Worm (Caenorhabditis elegans) whole organism, L3 larva: ENCODE measurements around the gene F15A8.1.
A peak's percentile ranks its signal among the peaks of the same experiment; 100 is the strongest.

ENCODE experiments used
- egl-27 ChIP-seq: sonication (generic microtip); optimal IDR thresholded peaks from 4 replicates; lab custom pipeline; 2017; ENCODE audit warnings: missing biosample characterization, missing genetic modification reagents, missing genetic modification characterization
- elt-1 ChIP-seq: fragments of 150-350 bp; optimal IDR thresholded peaks from 2 replicates; lab custom pipeline; 2014; ENCODE audit warnings: missing biosample characterization, missing genetic modification characterization
- fkh-10 ChIP-seq: sonication (generic microtip); optimal IDR thresholded peaks from 2 replicates; lab custom pipeline; 2017; ENCODE audit warnings: missing biosample characterization, missing genetic modification reagents, missing genetic modification characterization
- mdl-1 ChIP-seq: fragments of 150-350 bp; optimal IDR thresholded peaks from 2 replicates; lab custom pipeline; 2014; ENCODE audit warnings: missing biosample characterization, missing genetic modification characterization
- nhr-28 ChIP-seq: fragments of 150-350 bp; optimal IDR thresholded peaks from 2 replicates; lab custom pipeline; 2014; ENCODE audit warnings: missing biosample characterization, missing genetic modification characterization
- nhr-77 ChIP-seq: fragments of 150-350 bp; optimal IDR thresholded peaks from 2 replicates; lab custom pipeline; 2014; ENCODE audit warnings: missing biosample characterization, missing genetic modification characterization
- pqm-1 ChIP-seq: fragments of 150-350 bp; optimal IDR thresholded peaks from 2 replicates; lab custom pipeline; 2017; ENCODE audit warnings: missing biosample characterization, missing genetic modification characterization, inconsistent platforms
- unc-62 ChIP-seq: fragments of 150-350 bp; sonication (generic microtip); optimal IDR thresholded peaks from 4 replicates; lab custom pipeline; 2014; ENCODE audit warnings: missing biosample characterization, missing genetic modification reagents, missing genetic modification characterization

DNA sequence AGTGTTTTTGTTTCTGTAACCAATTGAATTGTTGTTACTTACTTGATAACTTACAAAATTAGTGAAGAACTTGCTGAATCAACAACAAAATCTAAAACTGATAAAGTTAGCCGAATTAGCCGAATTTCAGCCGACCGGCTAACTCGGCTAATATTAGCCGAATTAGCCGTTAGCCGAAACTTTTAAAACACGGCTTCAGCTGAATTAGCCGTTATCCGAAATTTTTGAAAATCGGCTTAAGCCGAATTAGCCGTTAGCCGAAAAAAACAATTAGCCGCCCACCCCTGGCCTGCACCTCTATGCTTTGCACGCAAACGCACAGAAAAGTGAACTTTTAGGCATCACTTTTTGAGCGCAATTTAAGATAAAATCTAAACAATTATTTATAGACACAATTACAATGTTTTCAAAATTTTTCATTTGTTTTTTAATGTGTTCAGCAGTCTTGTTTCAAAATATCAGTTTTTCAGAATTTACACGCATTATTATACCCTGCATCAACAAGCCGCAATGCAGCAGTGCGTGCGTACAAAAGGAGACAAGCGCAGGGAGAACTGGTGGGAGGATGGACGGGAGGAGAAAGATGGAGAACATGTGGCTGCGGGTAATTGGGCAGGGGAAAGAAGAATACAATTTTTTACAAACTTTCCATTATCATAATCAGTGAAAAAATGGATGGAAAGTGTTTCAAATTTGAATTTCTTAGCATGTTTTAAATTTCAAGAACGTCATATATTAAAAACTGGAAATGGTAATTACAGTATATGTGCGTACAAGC is 45.5 kb upstream of the F15A8.1 start:
- TF ChIP-seq pqm-1 (tag; lab: Kevin White, UChicago) (peak; percentile 21), elt-1 (tag; lab: Kevin White, UChicago) (no peak), nhr-77 (tag; lab: Kevin White, UChicago) (peak; percentile 71), fkh-10 (GFP tag; lab: Kevin White, UChicago) (no peak), mdl-1 (tag; lab: Kevin White, UChicago) (no peak), unc-62 (GFP tag; lab: Kevin White, UChicago) (no peak), egl-27 (tag; lab: Kevin White, UChicago) (no peak), nhr-28 (tag; lab: Kevin White, UChicago) (no peak)
